Worm (Caenorhabditis elegans) whole organism, L4 larva: ENCODE measurements around the gene sra-38.

Experiments used
- F37D6.2 ChIP-seq: sonication (generic microtip); optimal IDR thresholded peaks from 2 replicates; lab custom pipeline; 2016; ENCODE audit warnings: mild to moderate bottlenecking, missing genetic modification characterization, missing compliant biosample characterization
- T20F7.1 ChIP-seq: fragments of 200-800 bp; sonication (Bioruptor generic); optimal IDR thresholded peaks from 2 replicates; lab custom pipeline; 2018; ENCODE audit warnings: mild to moderate bottlenecking, missing genetic modification characterization, missing compliant biosample characterization
- T26A8.4 ChIP-seq: fragments of 200-800 bp; sonication (Bioruptor generic); IDR thresholded peaks from 2 replicates; pipeline ENCODE4 v1.3.6; 2022; ENCODE audit warnings: missing genetic modification characterization, missing compliant biosample characterization
- Y105C5A.15 ChIP-seq: fragments of 200-800 bp; sonication (Bioruptor generic); IDR thresholded peaks from 2 replicates; pipeline ENCODE4 v1.3.6; 2022; ENCODE audit warnings: missing genetic modification characterization, missing compliant biosample characterization
- ZK337.2 ChIP-seq: fragments of 200-800 bp; sonication (Bioruptor generic); IDR thresholded peaks from 2 replicates; pipeline ENCODE4 v1.3.6; 2022; ENCODE audit warnings: missing genetic modification reagents, missing genetic modification characterization, missing compliant biosample characterization
- aly-2 ChIP-seq: sonication (generic microtip); optimal IDR thresholded peaks from 2 replicates; lab custom pipeline; 2018; ENCODE audit warnings: missing biosample characterization, missing genetic modification characterization
- ceh-20 ChIP-seq: fragments of 200-800 bp; sonication (Bioruptor generic); IDR thresholded peaks from 2 replicates; pipeline ENCODE4 v1.3.6; 2022; ENCODE audit warnings: missing genetic modification reagents, missing genetic modification characterization, missing compliant biosample characterization
- ceh-28 ChIP-seq: fragments of 150-350 bp; optimal IDR thresholded peaks from 2 replicates; lab custom pipeline; 2014; ENCODE audit warnings: missing biosample characterization, missing genetic modification reagents, missing genetic modification characterization
- ceh-44 ChIP-seq: fragments of 200-800 bp; sonication (Bioruptor generic); IDR thresholded peaks from 2 replicates; pipeline ENCODE4 v1.3.6; 2022; ENCODE audit warnings: missing genetic modification reagents, missing genetic modification characterization, missing compliant biosample characterization
- ceh-62 ChIP-seq: sonication (generic microtip); optimal IDR thresholded peaks from 2 replicates; lab custom pipeline; 2017; ENCODE audit warnings: missing biosample characterization, missing genetic modification characterization
- ceh-82 ChIP-seq: sonication (generic microtip); optimal IDR thresholded peaks from 2 replicates; lab custom pipeline; 2017; ENCODE audit warnings: missing biosample characterization, missing genetic modification characterization
- cey-2 ChIP-seq: sonication (generic microtip); optimal IDR thresholded peaks from 3 replicates; lab custom pipeline; 2017; ENCODE audit warnings: missing genetic modification characterization, mild to moderate bottlenecking, missing compliant biosample characterization, antibody characterized with exemption, borderline replicate concordance; ENCODE audit not compliant: insufficient read depth
- ctbp-1 ChIP-seq: fragments of 200-800 bp; sonication (Bioruptor generic); IDR thresholded peaks from 2 replicates; pipeline ENCODE4 v1.3.6; 2022; ENCODE audit warnings: missing genetic modification reagents, missing genetic modification characterization, missing compliant biosample characterization
- daf-12 ChIP-seq: fragments of 150-350 bp; optimal IDR thresholded peaks from 2 replicates; lab custom pipeline; 2014; ENCODE audit warnings: missing biosample characterization, missing genetic modification reagents, missing genetic modification characterization
- dmd-6 ChIP-seq: fragments of 200-800 bp; sonication (Bioruptor generic); IDR thresholded peaks from 2 replicates; pipeline ENCODE4 v1.3.6; 2022; ENCODE audit warnings: missing genetic modification reagents, missing genetic modification characterization, missing compliant biosample characterization
- dmd-8 ChIP-seq: fragments of 200-800 bp; sonication (Bioruptor generic); IDR thresholded peaks from 2 replicates; pipeline ENCODE4 v1.3.6; 2022; ENCODE audit warnings: missing genetic modification characterization, missing compliant biosample characterization
- dpl-1 ChIP-seq: fragments of 150-350 bp; optimal IDR thresholded peaks from 2 replicates; lab custom pipeline; 2014; ENCODE audit warnings: missing biosample characterization, missing genetic modification reagents, missing genetic modification characterization
- egl-27 ChIP-seq: sonication (generic microtip); optimal IDR thresholded peaks from 3 replicates; lab custom pipeline; 2017; ENCODE audit warnings: missing biosample characterization, missing genetic modification reagents, missing genetic modification characterization
- hlh-30 ChIP-seq: sonication (generic microtip); optimal IDR thresholded peaks from 2 replicates; lab custom pipeline; 2017; ENCODE audit warnings: antibody characterized with exemption, mild to moderate bottlenecking, missing genetic modification characterization, missing compliant biosample characterization; ENCODE audit not compliant: insufficient read depth
- hmg-1.1 ChIP-seq: fragments of 200-800 bp; sonication (Bioruptor generic); IDR thresholded peaks from 2 replicates; pipeline ENCODE4 v1.3.6; 2022; ENCODE audit warnings: missing genetic modification reagents, missing genetic modification characterization, missing compliant biosample characterization
- jun-1 ChIP-seq: fragments of 150-350 bp; optimal IDR thresholded peaks from 2 replicates; lab custom pipeline; 2014; ENCODE audit warnings: missing biosample characterization, missing genetic modification reagents, missing genetic modification characterization
- lin-1 ChIP-seq: fragments of 200-800 bp; sonication (Bioruptor generic); IDR thresholded peaks from 2 replicates; pipeline ENCODE4 v1.3.6; 2022; ENCODE audit warnings: missing genetic modification reagents, missing genetic modification characterization, missing compliant biosample characterization
- lin-15B ChIP-seq: fragments of 150-350 bp; sonication (generic microtip); optimal IDR thresholded peaks from 3 replicates; lab custom pipeline; 2014; ENCODE audit warnings: missing biosample characterization, missing genetic modification characterization
- lin-29 ChIP-seq: fragments of 200-800 bp; sonication (Bioruptor generic); IDR thresholded peaks from 2 replicates; pipeline ENCODE4 v1.3.6; 2022; ENCODE audit warnings: missing genetic modification reagents, missing genetic modification characterization, missing compliant biosample characterization
- lin-39 ChIP-seq: fragments of 150-350 bp; optimal IDR thresholded peaks from 2 replicates; lab custom pipeline; 2014; ENCODE audit warnings: missing biosample characterization, missing genetic modification reagents, missing genetic modification characterization
- lsy-2 ChIP-seq, 2 experiments: fragments of 150-350 bp in 1 of 2; sonication (generic microtip) in 1 of 2; optimal IDR thresholded peaks; 2 replicates each; lab custom pipeline; 2014 to 2017; ENCODE audit warnings: missing biosample characterization in 2 of 2, missing genetic modification characterization in 2 of 2
- mdl-1 ChIP-seq, 2 experiments: fragments of 150-350 bp in 1 of 2; sonication (generic microtip) in 1 of 2; optimal IDR thresholded peaks; 2 replicates each; lab custom pipeline; 2014 to 2017; ENCODE audit warnings: missing biosample characterization in 2 of 2, missing genetic modification characterization in 2 of 2
- mdt-29 ChIP-seq: fragments of 200-800 bp; sonication (Bioruptor generic); IDR thresholded peaks from 2 replicates; pipeline ENCODE4 v1.3.6; 2022; ENCODE audit warnings: missing genetic modification reagents, missing genetic modification characterization, missing compliant biosample characterization
- nhr-11 ChIP-seq: fragments of 150-350 bp; optimal IDR thresholded peaks from 2 replicates; lab custom pipeline; 2014; ENCODE audit warnings: missing biosample characterization, missing genetic modification characterization
- nhr-28 ChIP-seq: fragments of 150-350 bp; optimal IDR thresholded peaks from 2 replicates; lab custom pipeline; 2014; ENCODE audit warnings: missing biosample characterization, missing genetic modification characterization
- pha-4 ChIP-seq, 2 experiments: fragments of 150-350 bp in 1 of 2; fragments of 200-800 bp in 1 of 2; sonication (Bioruptor generic) in 1 of 2; IDR thresholded peaks in 1 of 2; optimal IDR thresholded peaks in 1 of 2; 2 replicates each; pipeline versions ENCODE4 v1.3.6 to Lab custom; 2014 to 2022; ENCODE audit warnings: missing genetic modification characterization in 2 of 2, missing genetic modification reagents in 2 of 2, missing biosample characterization in 1 of 2, missing compliant biosample characterization in 1 of 2
- rbr-2 ChIP-seq: sonication (generic microtip); optimal IDR thresholded peaks from 2 replicates; lab custom pipeline; 2016; ENCODE audit warnings: missing genotype, missing genetic modification characterization, missing compliant biosample characterization
- spr-3 ChIP-seq: fragments of 200-800 bp; sonication (Bioruptor generic); optimal IDR thresholded peaks from 2 replicates; lab custom pipeline; 2018; ENCODE audit warnings: mild to moderate bottlenecking, missing genetic modification characterization, missing compliant biosample characterization
- unc-130 ChIP-seq: sonication (generic microtip); optimal IDR thresholded peaks from 2 replicates; lab custom pipeline; 2016; ENCODE audit warnings: missing genetic modification reagents, missing genetic modification characterization, missing compliant biosample characterization
- unc-62 ChIP-seq, 3 experiments: fragments of 150-350 bp in 1 of 3; sonication (generic microtip); optimal IDR thresholded peaks in 2 of 3; peaks in 1 of 3; 1 replicate in 1 of 3; 2 replicates in 2 of 3; lab custom pipeline; 2014 to 2017; ENCODE audit warnings: missing biosample characterization in 3 of 3, missing genetic modification characterization in 3 of 3, missing genetic modification reagents in 3 of 3, missing genotype in 1 of 3
- zfp-2 ChIP-seq: sonication (generic microtip); optimal IDR thresholded peaks from 2 replicates; lab custom pipeline; 2016; ENCODE audit warnings: mild to moderate bottlenecking, missing genetic modification characterization, missing compliant biosample characterization
- zip-11 ChIP-seq: fragments of 200-800 bp; sonication (Bioruptor generic); IDR thresholded peaks from 2 replicates; pipeline ENCODE4 v1.3.6; 2022; ENCODE audit warnings: missing genetic modification characterization, missing compliant biosample characterization

The sra-38 gene

DNA sequence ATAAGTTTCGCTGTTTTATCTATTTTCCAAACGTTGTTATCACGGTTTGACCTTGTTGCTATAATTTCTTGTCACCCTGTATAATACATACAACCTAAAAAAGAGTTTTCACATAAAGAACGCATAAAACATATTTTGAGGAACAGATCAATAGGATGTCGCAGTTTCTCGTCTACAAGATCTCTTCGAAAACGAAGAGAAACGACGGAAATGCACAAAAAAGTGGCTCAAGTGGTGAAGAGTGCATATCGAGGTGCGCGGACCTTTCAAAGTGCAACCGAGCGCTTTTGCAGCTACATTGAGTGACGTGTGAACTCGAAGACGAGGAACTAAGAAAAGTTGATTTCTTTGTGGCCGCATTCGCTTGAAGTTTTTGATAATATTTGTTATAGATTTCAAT lies 14.3 kb upstream of the sra-38 start, which contains the start of gene Y26E6A.2:
Gene Y26E6A.2 (minus strand): TSS at position 101 of the 400 bp plus-strand sequence.
- TF ChIP-seq pha-4 (GFP tag; IDR thresholded peaks at IDR 0.05; lab: Robert Waterston, UW) (no peak), pha-4 (tag; optimal IDR thresholded peaks at IDR 0.05; lab: Kevin White, UChicago) (no peak), Y105C5A.15 (GFP tag; lab: Robert Waterston, UW) (no peak), ceh-28 (tag; lab: Kevin White, UChicago) (no peak), daf-12 (tag; lab: Kevin White, UChicago) (no peak), rbr-2 (no peak), lin-1 (no peak), T26A8.4 (no peak), lin-29 (GFP tag; lab: Robert Waterston, UW) (no peak), dmd-6 (GFP tag; lab: Robert Waterston, UW) (no peak), T20F7.1 (no peak), hmg-1.1 (GFP tag; lab: Robert Waterston, UW) (no peak), zip-11 (no peak), lin-15B (tag; lab: Kevin White, UChicago) (no peak), spr-3 (no peak), unc-130 (GFP tag; lab: Kevin White, UChicago) (no peak), zfp-2 (no peak), hlh-30 (tag; lab: Kevin White, UChicago) (no peak), jun-1 (no peak), mdl-1 (tag; optimal IDR thresholded peaks at IDR 0.05; lab: Kevin White, UChicago) (no peak)

DNA sequence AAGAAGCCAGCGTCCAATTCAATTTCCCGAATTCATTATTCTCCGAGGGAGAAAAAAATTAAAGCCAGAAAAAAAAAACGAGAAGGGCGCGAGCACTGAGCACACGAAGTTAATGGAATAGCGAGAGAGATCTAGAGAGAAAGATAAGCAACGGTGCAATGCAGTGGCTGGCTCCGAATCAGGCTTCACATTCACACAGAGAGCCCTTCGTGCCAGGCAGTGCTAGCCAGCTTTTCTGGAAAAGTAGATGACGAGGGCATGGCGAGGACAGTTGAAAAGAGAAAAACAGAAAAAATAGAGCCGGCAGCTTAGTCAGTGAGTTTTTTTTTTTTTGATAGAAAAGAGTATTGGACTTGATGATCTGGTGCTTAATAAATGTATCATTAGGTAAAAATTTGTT lies 13.7 kb upstream of the sra-38 start:
- TF ChIP-seq unc-62 (GFP tag; optimal IDR thresholded peaks at IDR 0.05 in 1 of 2; lab: Kevin White, UChicago) (peak in 1 of 2 experiments; percentile 9), unc-62 (tag; optimal IDR thresholded peaks at IDR 0.05; lab: Kevin White, UChicago) (no peak), nhr-11 (tag; lab: Kevin White, UChicago) (peak; percentile 2), mdt-29 (GFP tag; lab: Robert Waterston, UW) (no peak), F37D6.2 (tag; lab: Kevin White, UChicago) (peak; percentile 13), lsy-2 (tag; optimal IDR thresholded peaks at IDR 0.05; lab: Kevin White, UChicago) (peak in 1 of 2 experiments; percentile 34)

DNA sequence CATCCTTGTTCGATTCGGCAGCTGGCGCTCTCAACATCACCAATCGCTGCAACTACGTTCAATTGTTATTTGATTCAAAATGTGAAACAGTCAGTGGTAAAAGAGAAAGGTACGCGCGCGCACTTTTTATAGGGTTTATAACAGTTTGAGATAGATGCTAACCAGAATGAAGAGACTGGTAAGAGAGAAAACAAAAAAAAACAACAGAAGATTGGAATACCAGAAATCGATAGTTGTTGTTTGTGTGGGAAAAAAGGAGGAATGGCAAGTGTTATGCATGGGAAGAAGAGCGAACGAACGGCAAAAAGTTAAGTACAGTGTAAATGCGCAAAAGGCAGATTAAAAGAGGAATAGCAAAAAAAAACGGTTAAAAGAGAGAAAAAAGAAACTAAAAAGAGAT lies 9.9 kb upstream of the sra-38 start, which contains the start of gene Y26E6A.3:
Gene Y26E6A.3 (minus strand): TSS at position 101 of the 400 bp plus-strand sequence.
- TF ChIP-seq nhr-28 (tag; lab: Kevin White, UChicago) (no peak), ZK337.2 (GFP tag; lab: Robert Waterston, UW) (no peak), lin-39 (no peak), lin-29 (GFP tag; lab: Robert Waterston, UW) (no peak), egl-27 (tag; lab: Kevin White, UChicago) (no peak), ceh-44 (GFP tag; lab: Robert Waterston, UW) (no peak), zip-11 (no peak), ceh-82 (no peak), dmd-6 (GFP tag; lab: Robert Waterston, UW) (no peak), ceh-62 (tag; lab: Kevin White, UChicago) (no peak), cey-2 (tag; lab: Kevin White, UChicago) (no peak), dpl-1 (GFP tag; lab: Kevin White, UChicago) (no peak), dmd-8 (no peak), T20F7.1 (no peak), ctbp-1 (GFP tag; lab: Robert Waterston, UW) (no peak), lsy-2 (tag; optimal IDR thresholded peaks at IDR 0.05; lab: Kevin White, UChicago) (no peak), hlh-30 (tag; lab: Kevin White, UChicago) (no peak), ceh-20 (GFP tag; lab: Robert Waterston, UW) (no peak), aly-2 (no peak), unc-62 (GFP tag; optimal IDR thresholded peaks at IDR 0.05 in 1 of 2; lab: Kevin White, UChicago) (no peak), unc-62 (tag; optimal IDR thresholded peaks at IDR 0.05; lab: Kevin White, UChicago) (no peak)
